Worm (Caenorhabditis elegans) whole organism, L3 larva: ENCODE results near the gene sdz-11.

Experiments
- R02D3.7 ChIP-seq: fragments of 150-350 bp; optimal IDR thresholded peaks from 2 replicates; lab custom pipeline; 2014; ENCODE audit warnings: missing biosample characterization, missing genetic modification characterization
- ZK546.5 ChIP-seq: sonication (generic microtip); optimal IDR thresholded peaks from 2 replicates; lab custom pipeline; 2017; ENCODE audit warnings: missing biosample characterization, missing genetic modification characterization
- aly-2 ChIP-seq: fragments of 150-350 bp; optimal IDR thresholded peaks from 2 replicates; lab custom pipeline; 2014; ENCODE audit warnings: missing biosample characterization, missing genetic modification characterization
- egl-27 ChIP-seq: sonication (generic microtip); optimal IDR thresholded peaks from 4 replicates; lab custom pipeline; 2017; ENCODE audit warnings: missing biosample characterization, missing genetic modification reagents, missing genetic modification characterization
- egl-5 ChIP-seq: fragments of 150-350 bp; optimal IDR thresholded peaks from 2 replicates; lab custom pipeline; 2017; ENCODE audit warnings: missing biosample characterization, missing genetic modification reagents, missing genetic modification characterization, inconsistent platforms
- elt-1 ChIP-seq: fragments of 150-350 bp; optimal IDR thresholded peaks from 2 replicates; lab custom pipeline; 2014; ENCODE audit warnings: missing biosample characterization, missing genetic modification characterization
- eor-1 ChIP-seq, 2 experiments: fragments of 150-350 bp; optimal IDR thresholded peaks; 2 replicates each; lab custom pipeline; 2014 to 2018; ENCODE audit warnings: missing biosample characterization in 2 of 2, missing genetic modification characterization in 2 of 2
- jun-1 ChIP-seq: fragments of 150-350 bp; optimal IDR thresholded peaks from 2 replicates; lab custom pipeline; 2014; ENCODE audit warnings: missing biosample characterization, missing genetic modification reagents, missing genetic modification characterization
- lin-39 ChIP-seq: fragments of 150-350 bp; optimal IDR thresholded peaks from 2 replicates; lab custom pipeline; 2018; ENCODE audit warnings: missing biosample characterization, missing genetic modification reagents, missing genetic modification characterization
- nfya-1 ChIP-seq: sonication (generic microtip); optimal IDR thresholded peaks from 2 replicates; lab custom pipeline; 2017; ENCODE audit warnings: missing genetic modification characterization, mild to moderate bottlenecking, missing compliant biosample characterization, antibody characterized with exemption, moderate library complexity; ENCODE audit not compliant: insufficient read depth
- nhr-23 ChIP-seq: fragments of 150-350 bp; optimal IDR thresholded peaks from 2 replicates; lab custom pipeline; 2014; ENCODE audit warnings: missing biosample characterization, missing genetic modification reagents, missing genetic modification characterization
- nhr-237 ChIP-seq: fragments of 150-350 bp; optimal IDR thresholded peaks from 2 replicates; lab custom pipeline; 2014; ENCODE audit warnings: missing biosample characterization, missing genetic modification characterization
- snpc-4 ChIP-seq: fragments of 150-350 bp; optimal IDR thresholded peaks from 2 replicates; lab custom pipeline; 2014; ENCODE audit warnings: missing biosample characterization, missing genetic modification characterization
- unc-62 ChIP-seq: fragments of 150-350 bp; sonication (generic microtip); optimal IDR thresholded peaks from 4 replicates; lab custom pipeline; 2014; ENCODE audit warnings: missing biosample characterization, missing genetic modification reagents, missing genetic modification characterization
- zag-1 ChIP-seq: fragments of 150-350 bp; optimal IDR thresholded peaks from 2 replicates; lab custom pipeline; 2014; ENCODE audit warnings: missing biosample characterization, missing genetic modification characterization
- ztf-4 ChIP-seq: fragments of 150-350 bp; optimal IDR thresholded peaks from 2 replicates; lab custom pipeline; 2014; ENCODE audit warnings: missing biosample characterization, missing genetic modification characterization

Gene sdz-11

DNA sequence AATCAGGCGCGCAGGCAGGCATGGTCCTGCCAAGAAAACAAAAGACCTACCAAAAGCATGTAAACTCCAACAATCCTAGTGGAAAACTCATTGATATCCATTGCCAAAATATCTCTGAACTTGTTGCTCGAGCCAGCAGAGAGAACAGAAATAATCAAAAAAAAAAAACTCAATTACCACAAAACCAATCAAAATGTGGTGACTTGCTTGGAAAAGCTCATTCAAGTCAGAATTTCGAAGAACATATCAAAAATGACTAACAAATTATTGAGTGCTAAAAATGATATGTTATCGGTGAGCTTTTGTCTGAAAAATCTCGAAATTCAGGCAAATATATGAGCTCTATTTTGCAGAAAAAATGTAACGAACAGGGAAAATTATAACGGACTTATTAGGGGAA is 50.8 kb downstream of the sdz-11 start, which contains the start of gene srx-105:
TSS of gene srx-105 (minus strand) at position 101 of the 400 bp plus-strand sequence.
- TF ChIP-seq egl-27 (tag; lab: Kevin White, UChicago) (no peak), elt-1 (tag; lab: Kevin White, UChicago) (no peak), nhr-23 (no peak), R02D3.7 (no peak), nhr-237 (no peak), ztf-4 (no peak), unc-62 (GFP tag; lab: Kevin White, UChicago) (no peak), nfya-1 (tag; lab: Kevin White, UChicago) (no peak), lin-39 (no peak), snpc-4 (tag; lab: Kevin White, UChicago) (no peak), jun-1 (tag; lab: Kevin White, UChicago) (no peak), aly-2 (no peak), zag-1 (no peak), egl-5 (tag; lab: Kevin White, UChicago) (no peak), eor-1 (tag; optimal IDR thresholded peaks at IDR 0.05; lab: Kevin White, UChicago) (no peak), ZK546.5 (tag; lab: Kevin White, UChicago) (no peak)
